Worm (Caenorhabditis elegans) whole organism, young adult: ENCODE results near the gene oac-7.

Experiments used
- attf-3 ChIP-seq: fragments of 200-800 bp; sonication (Bioruptor generic); conservative IDR thresholded peaks from 2 replicates; pipeline ENCODE4 v1.3.6; 2022; ENCODE audit warnings: missing genetic modification reagents, missing genetic modification characterization, missing compliant biosample characterization
- lag-1 ChIP-seq: fragments of 200-800 bp; sonication (Bioruptor generic); IDR thresholded peaks from 2 replicates; pipeline ENCODE4 v1.3.6; 2022; ENCODE audit warnings: missing genetic modification reagents, missing genetic modification characterization, missing compliant biosample characterization

DNA sequence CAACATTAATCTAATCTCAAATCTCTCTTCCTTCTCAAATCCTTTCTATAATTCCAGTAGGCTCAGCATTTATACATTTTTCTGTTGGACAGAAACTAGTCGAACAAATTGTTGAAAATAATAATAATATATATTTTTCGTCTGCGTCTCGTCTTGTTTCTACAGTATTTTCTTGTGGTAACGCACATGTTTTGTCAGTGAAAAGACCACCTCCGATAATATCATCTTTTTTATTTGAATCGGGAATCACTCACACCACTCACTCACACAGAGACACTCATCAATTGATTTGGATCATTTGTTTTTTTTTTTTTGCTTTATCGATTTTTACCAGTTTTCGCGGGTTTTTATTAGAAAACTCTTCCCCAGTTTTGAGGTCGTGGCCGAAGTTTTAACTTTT lies 45.1 kb downstream of the oac-7 start:
- no peak for TF ChIP-seq attf-3 (GFP tag; lab: Robert Waterston, UW)
- no peak for TF ChIP-seq lag-1 (GFP tag; lab: Robert Waterston, UW)
